Worm (Caenorhabditis elegans) whole organism, L4 larva: ENCODE results near the gene Y56A3A.41.
A peak's percentile ranks its signal among the peaks of the same experiment; 100 is the strongest.

Experiments used
- D1046.2 ChIP-seq: fragments of 200-800 bp; sonication (Bioruptor generic); IDR thresholded peaks from 2 replicates; pipeline ENCODE4 v1.3.6; 2022; ENCODE audit warnings: missing genetic modification characterization, missing compliant biosample characterization
- aha-1 ChIP-seq: fragments of 150-350 bp; peaks from one replicate; lab custom pipeline; 2014; ENCODE audit warnings: missing biosample characterization, missing genetic modification characterization
- aly-2 ChIP-seq: sonication (generic microtip); optimal IDR thresholded peaks from 2 replicates; lab custom pipeline; 2018; ENCODE audit warnings: missing biosample characterization, missing genetic modification characterization
- ama-1 ChIP-seq: fragments of 150-350 bp; optimal IDR thresholded peaks from 2 replicates; lab custom pipeline; 2014; ENCODE audit warnings: inconsistent platforms, mixed read lengths
- ceh-28 ChIP-seq: fragments of 150-350 bp; optimal IDR thresholded peaks from 2 replicates; lab custom pipeline; 2014; ENCODE audit warnings: missing biosample characterization, missing genetic modification reagents, missing genetic modification characterization
- daf-19 ChIP-seq: fragments of 200-800 bp; sonication (Bioruptor generic); conservative IDR thresholded peaks from 2 replicates; pipeline ENCODE4 v1.3.6; 2022; ENCODE audit warnings: missing genetic modification characterization, missing compliant biosample characterization
- hlh-11 ChIP-seq: fragments of 200-800 bp; sonication (Bioruptor generic); optimal IDR thresholded peaks from 2 replicates; lab custom pipeline; 2018; ENCODE audit warnings: mild to moderate bottlenecking, missing genetic modification characterization, missing compliant biosample characterization
- jun-1 ChIP-seq: fragments of 150-350 bp; optimal IDR thresholded peaks from 2 replicates; lab custom pipeline; 2014; ENCODE audit warnings: missing biosample characterization, missing genetic modification reagents, missing genetic modification characterization
- lin-13 ChIP-seq: fragments of 150-350 bp; optimal IDR thresholded peaks from 2 replicates; lab custom pipeline; 2014; ENCODE audit warnings: missing biosample characterization, missing genetic modification reagents, missing genetic modification characterization
- lsy-2 ChIP-seq, 2 experiments: fragments of 150-350 bp in 1 of 2; sonication (generic microtip) in 1 of 2; optimal IDR thresholded peaks; 2 replicates each; lab custom pipeline; 2014 to 2017; ENCODE audit warnings: missing biosample characterization in 2 of 2, missing genetic modification characterization in 2 of 2
- madf-5 ChIP-seq, 2 experiments: fragments of 200-800 bp; sonication (Bioruptor generic); IDR thresholded peaks; 2 replicates each; pipeline ENCODE4 v1.3.6; 2022; ENCODE audit warnings: missing compliant biosample characterization in 2 of 2, missing genetic modification characterization in 2 of 2
- nhr-111 ChIP-seq: fragments of 200-800 bp; sonication (Bioruptor generic); optimal IDR thresholded peaks from 2 replicates; lab custom pipeline; 2018; ENCODE audit warnings: mild to moderate bottlenecking, missing genetic modification characterization, missing compliant biosample characterization
- nhr-25 ChIP-seq: sonication (generic microtip); optimal IDR thresholded peaks from 2 replicates; lab custom pipeline; 2017; ENCODE audit warnings: missing genetic modification characterization, mild to moderate bottlenecking, missing compliant biosample characterization, antibody characterized with exemption, moderate library complexity, borderline replicate concordance; ENCODE audit not compliant: insufficient read depth
- set-16 ChIP-seq: fragments of 200-800 bp; sonication (Bioruptor generic); IDR thresholded peaks from 2 replicates; pipeline ENCODE4 v1.3.6; 2022; ENCODE audit warnings: missing genetic modification reagents, missing genetic modification characterization, missing compliant biosample characterization
- snpc-4 ChIP-seq: fragments of 150-350 bp; optimal IDR thresholded peaks from 2 replicates; lab custom pipeline; 2014; ENCODE audit warnings: missing biosample characterization, missing genetic modification characterization
- tra-1 ChIP-seq: fragments of 200-800 bp; sonication (Bioruptor generic); IDR thresholded peaks from 2 replicates; pipeline ENCODE4 v1.3.6; 2022; ENCODE audit warnings: missing genetic modification reagents, missing genetic modification characterization, missing compliant biosample characterization
- unc-62 ChIP-seq, 3 experiments: fragments of 150-350 bp in 1 of 3; sonication (generic microtip); optimal IDR thresholded peaks in 2 of 3; peaks in 1 of 3; 1 replicate in 1 of 3; 2 replicates in 2 of 3; lab custom pipeline; 2014 to 2017; ENCODE audit warnings: missing biosample characterization in 3 of 3, missing genetic modification characterization in 3 of 3, missing genetic modification reagents in 3 of 3, missing genotype in 1 of 3

The Y56A3A.41 gene

ce11 chrIII:11847014-11847413 lies 45.8 kb downstream of the Y56A3A.41 start:
- no peak for TF ChIP-seq madf-5 (GFP tag; IDR thresholded peaks at IDR 0.05; lab: Robert Waterston, UW)
- TF ChIP-seq lsy-2 (tag; optimal IDR thresholded peaks at IDR 0.05; lab: Kevin White, UChicago), result peak in 1 of 2 experiments; percentile 9
- no peak for TF ChIP-seq tra-1
- TF ChIP-seq lin-13, result no peak
- no peak for TF ChIP-seq nhr-25 (tag; lab: Kevin White, UChicago)
- TF ChIP-seq nhr-111 (GFP tag; lab: Kevin White, UChicago), result no peak
- peak; percentile 48 for TF ChIP-seq ceh-28
- peak in 1 of 2 experiments; percentile 43 for TF ChIP-seq unc-62 (GFP tag; optimal IDR thresholded peaks at IDR 0.05 in 1 of 2; lab: Kevin White, UChicago)
- no peak for TF ChIP-seq unc-62 (tag; optimal IDR thresholded peaks at IDR 0.05; lab: Kevin White, UChicago)
- TF ChIP-seq daf-19 (GFP tag; lab: Robert Waterston, UW), result no peak
- no peak for TF ChIP-seq jun-1 (tag; lab: Kevin White, UChicago)
- no peak for TF ChIP-seq D1046.2 (GFP tag; lab: Robert Waterston, UW)
- TF ChIP-seq hlh-11 (tag; lab: Kevin White, UChicago), result no peak

ce11 chrIII:11846365-11846764 lies 46.5 kb downstream of the Y56A3A.41 start, which contains the start of gene ntl-3:
Gene ntl-3, minus strand, starts transcription at chrIII:11846465.
- TF ChIP-seq ama-1 (lab: Kevin White, UChicago), result no peak
- TF ChIP-seq aha-1 (tag; lab: Kevin White, UChicago), result peak; percentile 73
- no peak for TF ChIP-seq D1046.2 (GFP tag; lab: Robert Waterston, UW)
- TF ChIP-seq aly-2, result no peak
- no peak for TF ChIP-seq snpc-4 (tag; lab: Kevin White, UChicago)

ce11 chrIII:11843007-11843406 lies 49.8 kb downstream of the Y56A3A.41 start:
- TF ChIP-seq nhr-25 (tag; lab: Kevin White, UChicago), result no peak
- TF ChIP-seq set-16, result peak; percentile 56; the same call in 1 of the 2 replicates
- TF ChIP-seq unc-62 (GFP tag; optimal IDR thresholded peaks at IDR 0.05 in 1 of 2; lab: Kevin White, UChicago), result peak in 1 of 2 experiments; percentile 72
- no peak for TF ChIP-seq unc-62 (tag; optimal IDR thresholded peaks at IDR 0.05; lab: Kevin White, UChicago)
